Fruit fly (Drosophila melanogaster) whole organism, wandering third instar larva: Measurements from ENCODE around the gene NdufV3.

Experiments used
- GATAd ChIP-seq: sonication (Bioruptor generic); optimal IDR thresholded peaks from 2 replicates; lab custom pipeline; 2016; ENCODE audit warnings: missing biosample characterization, missing genetic modification characterization
- Hr78 ChIP-seq: fragments of >200 bp; optimal IDR thresholded peaks from 2 replicates; lab custom pipeline; 2017; ENCODE audit warnings: missing biosample characterization, missing genetic modification characterization
- foxo ChIP-seq, 2 experiments: fragments of 200-800 bp; sonication (Bioruptor generic); optimal IDR thresholded peaks; 2 replicates in 1 of 2; 3 replicates in 1 of 2; lab custom pipeline; 2016 to 2017; ENCODE audit warnings: missing biosample characterization in 2 of 2, missing genetic modification characterization in 2 of 2
- fru ChIP-seq: fragments of 200-800 bp; sonication (Bioruptor generic); optimal IDR thresholded peaks from 3 replicates; lab custom pipeline; 2016; ENCODE audit warnings: missing biosample characterization, mild to moderate bottlenecking, missing genetic modification characterization
- h ChIP-seq: fragments of 200-800 bp; sonication (Bioruptor generic); optimal IDR thresholded peaks from 3 replicates; lab custom pipeline; 2016; ENCODE audit warnings: missing biosample characterization, mild to moderate bottlenecking, missing genetic modification characterization
- pan ChIP-seq: fragments of >200 bp; optimal IDR thresholded peaks from 2 replicates; lab custom pipeline; 2017
- psq ChIP-seq: fragments of 200-800 bp; sonication (Bioruptor generic); optimal IDR thresholded peaks from 3 replicates; lab custom pipeline; 2017; ENCODE audit warnings: missing biosample characterization, mild to moderate bottlenecking, missing genetic modification characterization, moderate library complexity
- usp ChIP-seq: fragments of >200 bp; optimal IDR thresholded peaks from 2 replicates; lab custom pipeline; 2017; ENCODE audit warnings: missing biosample characterization, missing genetic modification characterization

dm6 chrX:11385498-11385897 lies 35.7 kb downstream of the NdufV3 start:
- TF ChIP-seq pan (lab: Kevin White, UChicago), result no peak
- TF ChIP-seq Hr78 (GFP tag; lab: Kevin White, UChicago), result no peak
- TF ChIP-seq fru (GFP tag; lab: Kevin White, UChicago), result no peak
- no peak for TF ChIP-seq h (GFP tag; lab: Kevin White, UChicago)
- no peak for TF ChIP-seq usp (GFP tag; lab: Kevin White, UChicago)
- no peak for TF ChIP-seq foxo (GFP tag; optimal IDR thresholded peaks at IDR 0.05; lab: Kevin White, UChicago)
- no peak for TF ChIP-seq GATAd (GFP tag; lab: Kevin White, UChicago)
- TF ChIP-seq psq (GFP tag; lab: Kevin White, UChicago), result no peak
